Fruit fly (Drosophila melanogaster): ENCODE data around the gene Ccp84Ab.

The Ccp84Ab gene

dm6 chr3R:6702777-6703176 lies at the start of gene Ccp84Ab:
Ccp84Ab (minus strand) TSS chr3R:6702877.
- TF ChIP-seq bab1 (GFP tag; optimal IDR thresholded peaks at IDR 0.05) (no peak), Crg-1 (GFP tag; optimal IDR thresholded peaks at IDR 0.05) (no peak), CG11617 (GFP tag; optimal IDR thresholded peaks at IDR 0.05) (no peak), tj (GFP tag; optimal IDR thresholded peaks at IDR 0.05) (no peak), CG12768 (GFP tag; optimal IDR thresholded peaks at IDR 0.05) (no peak), CG5204 (GFP tag; optimal IDR thresholded peaks at IDR 0.05) (no peak), kay (GFP tag; ENCODE audit: borderline replicate concordance) (no peak), toe (GFP tag; optimal IDR thresholded peaks at IDR 0.05) (no peak), cic (GFP tag; optimal IDR thresholded peaks at IDR 0.05) (no peak), CG33017 (tag; optimal IDR thresholded peaks at IDR 0.05) (no peak), Clk (GFP tag; optimal IDR thresholded peaks at IDR 0.05) (no peak), CG7045 (GFP tag; optimal IDR thresholded peaks at IDR 0.05) (no peak), CG1620 (GFP tag; optimal IDR thresholded peaks at IDR 0.05) (no peak), ovo (GFP tag; optimal IDR thresholded peaks at IDR 0.05) (no peak), CG14711 (tag; optimal IDR thresholded peaks at IDR 0.05) (no peak), pad (GFP tag; optimal IDR thresholded peaks at IDR 0.05) (no peak)

- TF ChIP-seq CG7045 (GFP tag; optimal IDR thresholded peaks at IDR 0.05), result no peak
- no peak for TF ChIP-seq pad (GFP tag; optimal IDR thresholded peaks at IDR 0.05)
- no peak for TF ChIP-seq CG33017 (tag; optimal IDR thresholded peaks at IDR 0.05)
- no peak for TF ChIP-seq CG14711 (tag; optimal IDR thresholded peaks at IDR 0.05)
- TF ChIP-seq Clk (GFP tag; optimal IDR thresholded peaks at IDR 0.05), result no peak
- TF ChIP-seq tj (GFP tag; optimal IDR thresholded peaks at IDR 0.05), result no peak
- no peak for TF ChIP-seq CG5204 (GFP tag; optimal IDR thresholded peaks at IDR 0.05)
- no peak for TF ChIP-seq bab1 (GFP tag; optimal IDR thresholded peaks at IDR 0.05)
- TF ChIP-seq ovo (GFP tag; optimal IDR thresholded peaks at IDR 0.05), result no peak
- TF ChIP-seq CG1620 (GFP tag; optimal IDR thresholded peaks at IDR 0.05), result no peak
- TF ChIP-seq Crg-1 (GFP tag; optimal IDR thresholded peaks at IDR 0.05), result no peak
- no peak for TF ChIP-seq toe (GFP tag; optimal IDR thresholded peaks at IDR 0.05)
- no peak for TF ChIP-seq Mnt (GFP tag; optimal IDR thresholded peaks at IDR 0.05)
- no peak for TF ChIP-seq CG12768 (GFP tag; optimal IDR thresholded peaks at IDR 0.05)
- no peak for TF ChIP-seq CG7101 (tag; optimal IDR thresholded peaks at IDR 0.05)
- no peak for TF ChIP-seq Hr96 (GFP tag; optimal IDR thresholded peaks at IDR 0.05)
- TF ChIP-seq CG11617 (GFP tag; optimal IDR thresholded peaks at IDR 0.05), result no peak
- no peak for TF ChIP-seq cnc (optimal IDR thresholded peaks at IDR 0.05)
Measured at dm6 chr3R:6751467-6752155, 48.9 kb upstream of the Ccp84Ab start.

dm6 chr3R:6747907-6748306 lies 45.2 kb upstream of the Ccp84Ab start, which contains the start of gene CG34297:
CG34297 (minus strand) TSS chr3R:6748007.
- no peak for TF ChIP-seq Crg-1 (GFP tag; optimal IDR thresholded peaks at IDR 0.05)
- no peak for TF ChIP-seq Clk (GFP tag; optimal IDR thresholded peaks at IDR 0.05)
- TF ChIP-seq CG1620 (GFP tag; optimal IDR thresholded peaks at IDR 0.05), result no peak
- no peak for TF ChIP-seq pad (GFP tag; optimal IDR thresholded peaks at IDR 0.05)
- no peak for TF ChIP-seq kay (GFP tag; ENCODE audit: borderline replicate concordance)
- TF ChIP-seq CG33017 (tag; optimal IDR thresholded peaks at IDR 0.05), result no peak
- no peak for TF ChIP-seq CG5204 (GFP tag; optimal IDR thresholded peaks at IDR 0.05)
- no peak for TF ChIP-seq Mnt (GFP tag; optimal IDR thresholded peaks at IDR 0.05)
- TF ChIP-seq CG14711 (tag; optimal IDR thresholded peaks at IDR 0.05), result no peak

- TF ChIP-seq Clk (GFP tag; optimal IDR thresholded peaks at IDR 0.05) (no peak), CG7101 (tag; optimal IDR thresholded peaks at IDR 0.05) (no peak), Mnt (GFP tag; optimal IDR thresholded peaks at IDR 0.05) (no peak), kay (GFP tag; ENCODE audit: borderline replicate concordance) (no peak), CG7045 (GFP tag; optimal IDR thresholded peaks at IDR 0.05) (no peak), pad (GFP tag; optimal IDR thresholded peaks at IDR 0.05) (no peak), ovo (GFP tag; optimal IDR thresholded peaks at IDR 0.05) (no peak), Crg-1 (GFP tag; optimal IDR thresholded peaks at IDR 0.05) (no peak), cic (GFP tag; optimal IDR thresholded peaks at IDR 0.05) (no peak), bab1 (GFP tag; optimal IDR thresholded peaks at IDR 0.05) (no peak), CG11617 (GFP tag; optimal IDR thresholded peaks at IDR 0.05) (no peak), cnc (optimal IDR thresholded peaks at IDR 0.05) (no peak), CG1620 (GFP tag; optimal IDR thresholded peaks at IDR 0.05) (no peak), CG33017 (tag; optimal IDR thresholded peaks at IDR 0.05) (no peak), tj (GFP tag; optimal IDR thresholded peaks at IDR 0.05) (no peak), CG14711 (tag; optimal IDR thresholded peaks at IDR 0.05) (no peak), CG5204 (GFP tag; optimal IDR thresholded peaks at IDR 0.05) (no peak), Hr96 (GFP tag; optimal IDR thresholded peaks at IDR 0.05) (no peak), toe (GFP tag; optimal IDR thresholded peaks at IDR 0.05) (no peak)
Measured at dm6 chr3R:6746212-6746611, 43.5 kb upstream of the Ccp84Ab start.

- TF ChIP-seq pad (GFP tag; optimal IDR thresholded peaks at IDR 0.05) (no peak), Mnt (GFP tag; optimal IDR thresholded peaks at IDR 0.05) (no peak), Hr96 (GFP tag; optimal IDR thresholded peaks at IDR 0.05) (no peak), cic (GFP tag; optimal IDR thresholded peaks at IDR 0.05) (no peak), cnc (optimal IDR thresholded peaks at IDR 0.05) (no peak), CG5204 (GFP tag; optimal IDR thresholded peaks at IDR 0.05) (no peak), CG11617 (GFP tag; optimal IDR thresholded peaks at IDR 0.05) (no peak)
Measured at dm6 chr3R:6744036-6744435, 41.4 kb upstream of the Ccp84Ab start, which contains the start of gene zen2. zen2 (minus strand) TSS chr3R:6744136.

dm6 chr3R:6741983-6742382 lies 39.3 kb upstream of the Ccp84Ab start, which contains the start of gene pb:
pb (minus strand) TSS chr3R:6742063.
- TF ChIP-seq CG7045 (GFP tag; optimal IDR thresholded peaks at IDR 0.05), result no peak
- TF ChIP-seq CG14711 (tag; optimal IDR thresholded peaks at IDR 0.05), result no peak
- TF ChIP-seq kay (GFP tag; ENCODE audit: borderline replicate concordance), result peak; percentile 20
- TF ChIP-seq CG12768 (GFP tag; optimal IDR thresholded peaks at IDR 0.05), result no peak
